Fruit fly (Drosophila melanogaster): ENCODE results near the gene GlcAT-P.
A peak's percentile ranks its signal among the peaks of the same experiment; 100 is the strongest.

The GlcAT-P gene

dm6 chr3L:11195275-11195674, 2.1 kb downstream of the GlcAT-P start:
- TF ChIP-seq fkh (GFP tag; optimal IDR thresholded peaks at IDR 0.05) (peak; percentile 11), Eip75B (GFP tag; optimal IDR thresholded peaks at IDR 0.05) (no peak), Hr4 (GFP tag; optimal IDR thresholded peaks at IDR 0.05) (no peak)

dm6 chr3L:11190022-11190421, 7.3 kb downstream of the GlcAT-P start:
- no peak for TF ChIP-seq lz (GFP tag; optimal IDR thresholded peaks at IDR 0.05)
- peak; percentile 46 for TF ChIP-seq fkh (GFP tag; optimal IDR thresholded peaks at IDR 0.05)

- TF ChIP-seq cyc (GFP tag; optimal IDR thresholded peaks at IDR 0.05) (no peak), CG11294 (GFP tag; IDR thresholded peaks at IDR 0.05) (no peak), dsx (GFP tag; optimal IDR thresholded peaks at IDR 0.05; ENCODE audit: poor library complexity, severe bottlenecking) (peak; percentile 22), Lpt (GFP tag; optimal IDR thresholded peaks at IDR 0.05) (no peak), CG10631 (GFP tag; optimal IDR thresholded peaks at IDR 0.05) (peak; percentile 7), Gug (GFP tag; IDR thresholded peaks at IDR 0.05) (no peak), OdsH (GFP tag; optimal IDR thresholded peaks at IDR 0.05) (peak; percentile 31), Eip75B (GFP tag; optimal IDR thresholded peaks at IDR 0.05) (no peak), CG3919 (GFP tag; optimal IDR thresholded peaks at IDR 0.05) (no peak), fd85E (GFP tag; optimal IDR thresholded peaks at IDR 0.05) (no peak), Sox15 (GFP tag; optimal IDR thresholded peaks at IDR 0.05) (no peak), dac (GFP tag; optimal IDR thresholded peaks at IDR 0.05) (no peak), CG8119 (GFP tag; IDR thresholded peaks at IDR 0.05) (peak; percentile 23; the same call in 1 of the 3 replicates), Eip78C (GFP tag) (peak; percentile 85), CG8632 (GFP tag; optimal IDR thresholded peaks at IDR 0.05) (no peak), CG4318 (GFP tag; optimal IDR thresholded peaks at IDR 0.05) (peak; percentile 8), achi (GFP tag; optimal IDR thresholded peaks at IDR 0.05) (no peak), CG6163 (GFP tag; IDR thresholded peaks at IDR 0.05) (no peak), CG15336 (GFP tag; IDR thresholded peaks at IDR 0.05) (no peak), pdm3 (GFP tag; optimal IDR thresholded peaks at IDR 0.05) (peak; percentile 8), CG31627 (GFP tag; optimal IDR thresholded peaks at IDR 0.05) (peak; percentile 3), Sox14 (GFP tag; optimal IDR thresholded peaks at IDR 0.05) (no peak), Hr39 (GFP tag; optimal IDR thresholded peaks at IDR 0.05) (no peak), salr (GFP tag; optimal IDR thresholded peaks at IDR 0.05) (no peak), CG8319 (GFP tag; optimal IDR thresholded peaks at IDR 0.05) (no peak), acj6 (GFP tag; optimal IDR thresholded peaks at IDR 0.05) (peak; percentile 14), CG6276 (GFP tag; optimal IDR thresholded peaks at IDR 0.05) (peak; percentile 5), CG11762 (GFP tag; optimal IDR thresholded peaks at IDR 0.05; ENCODE audit: insufficient read depth) (no peak), Ets96B (tag; optimal IDR thresholded peaks at IDR 0.05) (peak; percentile 36), Blimp-1 (GFP tag; optimal IDR thresholded peaks at IDR 0.05) (no peak), Met (GFP tag; optimal IDR thresholded peaks at IDR 0.05) (no peak), topi (GFP tag; optimal IDR thresholded peaks at IDR 0.05) (peak; percentile 12), spab (GFP tag; optimal IDR thresholded peaks at IDR 0.05) (no peak), CG11902 (GFP tag; optimal IDR thresholded peaks at IDR 0.05) (no peak), Eip93F (GFP tag; optimal IDR thresholded peaks at IDR 0.05) (no peak), Smox (GFP tag; optimal IDR thresholded peaks at IDR 0.05) (no peak), CG7368 (GFP tag; optimal IDR thresholded peaks at IDR 0.05) (no peak), eg (GFP tag; IDR thresholded peaks at IDR 0.05) (no peak), CG6854 (GFP tag; optimal IDR thresholded peaks at IDR 0.05) (no peak), CG6792 (GFP tag; optimal IDR thresholded peaks at IDR 0.05) (no peak), Hr38 (GFP tag; optimal IDR thresholded peaks at IDR 0.05) (no peak), CG1621 (tag; optimal IDR thresholded peaks at IDR 0.05) (peak; percentile 2), fkh (GFP tag; optimal IDR thresholded peaks at IDR 0.05) (no peak), Hr4 (GFP tag; optimal IDR thresholded peaks at IDR 0.05) (peak; percentile 39), esn (GFP tag; optimal IDR thresholded peaks at IDR 0.05) (peak; percentile 11), vri (GFP tag; optimal IDR thresholded peaks at IDR 0.05) (no peak), CG16779 (tag; optimal IDR thresholded peaks at IDR 0.05) (no peak), svp (GFP tag) (no peak), lz (GFP tag; optimal IDR thresholded peaks at IDR 0.05) (no peak)
These were observed 10.6 kb downstream of the GlcAT-P start for dm6 chr3L:11186768-11187167.

All from whole organism, prepupa.